Worm (Caenorhabditis elegans) whole organism, L3 larva: ENCODE results near the gene F41G4.8.

Source experiments
- R02D3.7 ChIP-seq: fragments of 150-350 bp; optimal IDR thresholded peaks from 2 replicates; lab custom pipeline; 2014; ENCODE audit warnings: missing biosample characterization, missing genetic modification characterization
- ZK546.5 ChIP-seq: sonication (generic microtip); optimal IDR thresholded peaks from 2 replicates; lab custom pipeline; 2017; ENCODE audit warnings: missing biosample characterization, missing genetic modification characterization
- aly-2 ChIP-seq: fragments of 150-350 bp; optimal IDR thresholded peaks from 2 replicates; lab custom pipeline; 2014; ENCODE audit warnings: missing biosample characterization, missing genetic modification characterization
- ama-1 ChIP-seq: fragments of 150-350 bp; optimal IDR thresholded peaks from 2 replicates; lab custom pipeline; 2018
- ceh-16 ChIP-seq: sonication (generic microtip); optimal IDR thresholded peaks from 2 replicates; lab custom pipeline; 2017; ENCODE audit warnings: missing biosample characterization, missing genetic modification characterization
- daf-12 ChIP-seq: fragments of 150-350 bp; optimal IDR thresholded peaks from 2 replicates; lab custom pipeline; 2014; ENCODE audit warnings: missing biosample characterization, missing genetic modification reagents, missing genetic modification characterization
- egl-27 ChIP-seq: sonication (generic microtip); optimal IDR thresholded peaks from 4 replicates; lab custom pipeline; 2017; ENCODE audit warnings: missing biosample characterization, missing genetic modification reagents, missing genetic modification characterization
- egl-5 ChIP-seq: fragments of 150-350 bp; optimal IDR thresholded peaks from 2 replicates; lab custom pipeline; 2017; ENCODE audit warnings: missing biosample characterization, missing genetic modification reagents, missing genetic modification characterization, inconsistent platforms
- elt-2 ChIP-seq: sonication (generic microtip); optimal IDR thresholded peaks from 2 replicates; lab custom pipeline; 2016; ENCODE audit warnings: missing genetic modification reagents, mild to moderate bottlenecking, missing genetic modification characterization, missing compliant biosample characterization
- elt-3 ChIP-seq, 3 experiments: fragments of 150-350 bp in 1 of 3; sonication (generic microtip) in 2 of 3; optimal IDR thresholded peaks; 2 replicates in 2 of 3; 4 replicates in 1 of 3; lab custom pipeline; 2014 to 2017; ENCODE audit warnings: missing biosample characterization in 3 of 3, missing genetic modification characterization in 3 of 3
- fkh-10 ChIP-seq: sonication (generic microtip); optimal IDR thresholded peaks from 2 replicates; lab custom pipeline; 2017; ENCODE audit warnings: missing biosample characterization, missing genetic modification reagents, missing genetic modification characterization
- fkh-2 ChIP-seq: fragments of 150-350 bp; optimal IDR thresholded peaks from 2 replicates; lab custom pipeline; 2014; ENCODE audit warnings: missing biosample characterization, missing genetic modification reagents, missing genetic modification characterization
- fos-1 ChIP-seq: fragments of 150-350 bp; optimal IDR thresholded peaks from 2 replicates; lab custom pipeline; 2014; ENCODE audit warnings: missing biosample characterization, missing genetic modification characterization
- hmg-11 ChIP-seq: sonication (generic microtip); optimal IDR thresholded peaks from 2 replicates; lab custom pipeline; 2016; ENCODE audit warnings: missing genetic modification characterization, missing compliant biosample characterization
- jun-1 ChIP-seq: fragments of 150-350 bp; optimal IDR thresholded peaks from 2 replicates; lab custom pipeline; 2014; ENCODE audit warnings: missing biosample characterization, missing genetic modification reagents, missing genetic modification characterization
- lin-15B ChIP-seq: fragments of 150-350 bp; optimal IDR thresholded peaks from 2 replicates; lab custom pipeline; 2014; ENCODE audit warnings: missing biosample characterization, missing genetic modification characterization
- lin-39 ChIP-seq: fragments of 150-350 bp; optimal IDR thresholded peaks from 2 replicates; lab custom pipeline; 2018; ENCODE audit warnings: missing biosample characterization, missing genetic modification reagents, missing genetic modification characterization
- lsy-12 ChIP-seq: sonication (generic microtip); optimal IDR thresholded peaks from 2 replicates; lab custom pipeline; 2016; ENCODE audit warnings: mild to moderate bottlenecking, missing genetic modification characterization, missing compliant biosample characterization
- mdl-1 ChIP-seq: fragments of 150-350 bp; optimal IDR thresholded peaks from 2 replicates; lab custom pipeline; 2014; ENCODE audit warnings: missing biosample characterization, missing genetic modification characterization
- mml-1 ChIP-seq: fragments of 150-350 bp; sonication (generic microtip); optimal IDR thresholded peaks from 3 replicates; lab custom pipeline; 2014; ENCODE audit warnings: missing biosample characterization, missing genetic modification characterization
- nfya-1 ChIP-seq: sonication (generic microtip); optimal IDR thresholded peaks from 2 replicates; lab custom pipeline; 2017; ENCODE audit warnings: missing genetic modification characterization, mild to moderate bottlenecking, missing compliant biosample characterization, antibody characterized with exemption, moderate library complexity; ENCODE audit not compliant: insufficient read depth
- nhr-12 ChIP-seq: fragments of 150-350 bp; optimal IDR thresholded peaks from 2 replicates; lab custom pipeline; 2014; ENCODE audit warnings: missing biosample characterization, missing genetic modification characterization
- nhr-23 ChIP-seq: fragments of 150-350 bp; optimal IDR thresholded peaks from 2 replicates; lab custom pipeline; 2014; ENCODE audit warnings: missing biosample characterization, missing genetic modification reagents, missing genetic modification characterization
- nhr-237 ChIP-seq: fragments of 150-350 bp; optimal IDR thresholded peaks from 2 replicates; lab custom pipeline; 2014; ENCODE audit warnings: missing biosample characterization, missing genetic modification characterization
- nhr-25 ChIP-seq: sonication (generic microtip); optimal IDR thresholded peaks from 2 replicates; lab custom pipeline; 2017; ENCODE audit warnings: missing biosample characterization, missing genetic modification characterization
- nhr-43 ChIP-seq: sonication (generic microtip); optimal IDR thresholded peaks from 2 replicates; lab custom pipeline; 2016; ENCODE audit warnings: mild to moderate bottlenecking, missing genetic modification characterization, missing compliant biosample characterization; ENCODE audit not compliant: poor library complexity, severe bottlenecking
- nhr-67 ChIP-seq: fragments of 150-350 bp; optimal IDR thresholded peaks from 2 replicates; lab custom pipeline; 2014; ENCODE audit warnings: missing biosample characterization, missing genetic modification characterization
- pha-4 ChIP-seq: fragments of 150-350 bp; optimal IDR thresholded peaks from 2 replicates; lab custom pipeline; 2014; ENCODE audit warnings: missing biosample characterization, missing genetic modification reagents, missing genetic modification characterization
- pqm-1 ChIP-seq: fragments of 150-350 bp; optimal IDR thresholded peaks from 2 replicates; lab custom pipeline; 2017; ENCODE audit warnings: missing biosample characterization, missing genetic modification characterization, inconsistent platforms
- sea-2 ChIP-seq: fragments of 150-350 bp; sonication (generic microtip); optimal IDR thresholded peaks from 4 replicates; lab custom pipeline; 2014; ENCODE audit warnings: missing biosample characterization, missing genetic modification reagents, missing genetic modification characterization
- skn-1 ChIP-seq: fragments of 150-350 bp; optimal IDR thresholded peaks from 2 replicates; lab custom pipeline; 2014; ENCODE audit warnings: missing biosample characterization, missing genetic modification characterization
- snpc-4 ChIP-seq: fragments of 150-350 bp; optimal IDR thresholded peaks from 2 replicates; lab custom pipeline; 2014; ENCODE audit warnings: missing biosample characterization, missing genetic modification characterization
- unc-39 ChIP-seq: sonication (generic microtip); optimal IDR thresholded peaks from 4 replicates; lab custom pipeline; 2017; ENCODE audit warnings: missing biosample characterization, missing genetic modification characterization
- unc-62 ChIP-seq: fragments of 150-350 bp; sonication (generic microtip); optimal IDR thresholded peaks from 4 replicates; lab custom pipeline; 2014; ENCODE audit warnings: missing biosample characterization, missing genetic modification reagents, missing genetic modification characterization

Gene F41G4.8

ce11 chrX:16814913-16815312 lies 29.9 kb downstream of the F41G4.8 start:
- TF ChIP-seq fkh-2 (no peak), pqm-1 (tag; lab: Kevin White, UChicago) (peak; percentile 38), nhr-12 (tag; lab: Kevin White, UChicago) (no peak), R02D3.7 (tag; lab: Kevin White, UChicago) (no peak), daf-12 (tag; lab: Kevin White, UChicago) (no peak), mml-1 (tag; lab: Kevin White, UChicago) (no peak), snpc-4 (no peak), unc-39 (tag; lab: Kevin White, UChicago) (no peak), lin-39 (tag; lab: Kevin White, UChicago) (no peak), fkh-10 (GFP tag; lab: Kevin White, UChicago) (no peak), egl-27 (tag; lab: Kevin White, UChicago) (no peak), elt-2 (peak; percentile 16)

- no peak for TF ChIP-seq ceh-16 (tag; lab: Kevin White, UChicago)
- no peak for TF ChIP-seq nhr-43 (tag; lab: Kevin White, UChicago)
- TF ChIP-seq snpc-4, result no peak
- peak; percentile 48 for TF ChIP-seq nfya-1 (tag; lab: Kevin White, UChicago)
- TF ChIP-seq nhr-23 (tag; lab: Kevin White, UChicago), result peak; percentile 32
- TF ChIP-seq unc-62 (GFP tag; lab: Kevin White, UChicago), result no peak
- no peak for TF ChIP-seq unc-39 (tag; lab: Kevin White, UChicago)
- peak; percentile 26 for TF ChIP-seq nhr-25
- TF ChIP-seq aly-2 (tag; lab: Kevin White, UChicago), result no peak
- TF ChIP-seq egl-5 (tag; lab: Kevin White, UChicago), result peak; percentile 28
- TF ChIP-seq lin-39 (tag; lab: Kevin White, UChicago), result peak; percentile 55
- TF ChIP-seq mml-1 (tag; lab: Kevin White, UChicago), result no peak
- peak; percentile 32 for TF ChIP-seq lin-15B (tag; lab: Kevin White, UChicago)
- no peak for TF ChIP-seq ZK546.5 (tag; lab: Kevin White, UChicago)
- no peak for TF ChIP-seq lsy-12
- no peak for TF ChIP-seq nhr-67 (tag; lab: Kevin White, UChicago)
- peak; percentile 77 for TF ChIP-seq pha-4
- peak; percentile 49 for TF ChIP-seq hmg-11 (tag; lab: Kevin White, UChicago)
- no peak for TF ChIP-seq elt-2
- TF ChIP-seq jun-1 (tag; lab: Kevin White, UChicago), result peak; percentile 42
- TF ChIP-seq nhr-12 (tag; lab: Kevin White, UChicago), result no peak
- no peak for TF ChIP-seq pqm-1 (tag; lab: Kevin White, UChicago)
- TF ChIP-seq fos-1 (tag; lab: Kevin White, UChicago), result peak; percentile 66
- no peak for TF ChIP-seq elt-3 (tag; optimal IDR thresholded peaks at IDR 0.05; lab: Kevin White, UChicago)
- TF ChIP-seq nhr-237 (tag; lab: Kevin White, UChicago), result no peak
- no peak for TF ChIP-seq mdl-1
- no peak for TF ChIP-seq skn-1 (tag; lab: Kevin White, UChicago)
- no peak for TF ChIP-seq fkh-10 (GFP tag; lab: Kevin White, UChicago)
- TF ChIP-seq ama-1 (lab: Kevin White, UChicago), result no peak
- TF ChIP-seq sea-2 (GFP tag; lab: Kevin White, UChicago), result no peak
These were observed 31.1 kb downstream of the F41G4.8 start, which contains the start of gene cas-1 for ce11 chrX:16813606-16814330. cas-1 (minus strand) TSS chrX:16813656.

- TF ChIP-seq elt-2 (peak; percentile 82), pqm-1 (tag; lab: Kevin White, UChicago) (peak; percentile 82), pha-4 (peak; percentile 82), nhr-237 (tag; lab: Kevin White, UChicago) (no peak), aly-2 (tag; lab: Kevin White, UChicago) (no peak), skn-1 (tag; lab: Kevin White, UChicago) (no peak), jun-1 (tag; lab: Kevin White, UChicago) (peak; percentile 33)
These were observed 31.7 kb downstream of the F41G4.8 start for ce11 chrX:16813148-16813547.

ce11 chrX:16811974-16812373 lies 32.9 kb downstream of the F41G4.8 start:
- TF ChIP-seq R02D3.7 (tag; lab: Kevin White, UChicago), result no peak
- no peak for TF ChIP-seq ceh-16 (tag; lab: Kevin White, UChicago)
- no peak for TF ChIP-seq nhr-43 (tag; lab: Kevin White, UChicago)
- TF ChIP-seq lin-39 (tag; lab: Kevin White, UChicago), result peak; percentile 19
- TF ChIP-seq skn-1 (tag; lab: Kevin White, UChicago), result no peak
